Worm (Caenorhabditis elegans) whole organism, L1 larva: Measurements from ENCODE around the gene cpt-3.

Source experiments
- C16A3.4 ChIP-seq: fragments of 150-350 bp; optimal IDR thresholded peaks from 2 replicates; lab custom pipeline; 2014; ENCODE audit warnings: missing biosample characterization, missing genetic modification characterization
- F16B12.6 ChIP-seq: fragments of 150-350 bp; optimal IDR thresholded peaks from 2 replicates; lab custom pipeline; 2014; ENCODE audit warnings: missing biosample characterization, missing genetic modification characterization
- aha-1 ChIP-seq: fragments of 150-350 bp; optimal IDR thresholded peaks from 2 replicates; lab custom pipeline; 2014; ENCODE audit warnings: missing biosample characterization, missing genetic modification characterization
- alr-1 ChIP-seq: fragments of 200-800 bp; sonication (Bioruptor generic); optimal IDR thresholded peaks from 2 replicates; lab custom pipeline; 2018; ENCODE audit warnings: borderline replicate concordance, mild to moderate bottlenecking, missing genetic modification characterization, missing compliant biosample characterization
- aly-2 ChIP-seq: fragments of 150-350 bp; optimal IDR thresholded peaks from 2 replicates; lab custom pipeline; 2014; ENCODE audit warnings: missing biosample characterization, missing genetic modification characterization
- ama-1 ChIP-seq: fragments of 150-350 bp; optimal IDR thresholded peaks from 2 replicates; lab custom pipeline; 2014
- blmp-1 ChIP-seq: fragments of 150-350 bp; optimal IDR thresholded peaks from 2 replicates; lab custom pipeline; 2014; ENCODE audit warnings: missing biosample characterization, missing genetic modification characterization
- ceh-82 ChIP-seq, 3 experiments: fragments of 150-350 bp in 1 of 3; sonication (generic microtip) in 2 of 3; optimal IDR thresholded peaks; 2 replicates each; lab custom pipeline; 2014 to 2017; ENCODE audit warnings: missing biosample characterization in 3 of 3, missing genetic modification characterization in 3 of 3
- dsc-1 ChIP-seq: sonication (generic microtip); optimal IDR thresholded peaks from 2 replicates; lab custom pipeline; 2016; ENCODE audit warnings: mild to moderate bottlenecking, missing genetic modification characterization, missing compliant biosample characterization
- efl-1 ChIP-seq, 4 experiments: fragments of 150-350 bp; optimal IDR thresholded peaks in 3 of 4; peaks in 1 of 4; 1 replicate in 1 of 4; 2 replicates in 3 of 4; lab custom pipeline; 2014; ENCODE audit warnings: missing biosample characterization in 2 of 4, missing genetic modification characterization in 2 of 4, missing genetic modification reagents in 2 of 4
- elt-3 ChIP-seq, 6 experiments: fragments of 150-350 bp in 1 of 6; sonication (generic microtip); optimal IDR thresholded peaks; 2 replicates each; lab custom pipeline; 2017 to 2018; ENCODE audit warnings: missing biosample characterization in 6 of 6, missing genetic modification characterization in 6 of 6, inconsistent platforms in 1 of 6
- ets-5 ChIP-seq: fragments of 200-800 bp; sonication (Bioruptor generic); IDR thresholded peaks from 2 replicates; pipeline ENCODE4 v1.3.6; 2022; ENCODE audit warnings: missing genetic modification characterization, missing compliant biosample characterization
- fkh-10 ChIP-seq: sonication (generic microtip); optimal IDR thresholded peaks from 2 replicates; lab custom pipeline; 2017; ENCODE audit warnings: missing biosample characterization, missing genetic modification reagents, missing genetic modification characterization
- fos-1 ChIP-seq: fragments of 150-350 bp; optimal IDR thresholded peaks from 2 replicates; lab custom pipeline; 2014; ENCODE audit warnings: missing biosample characterization, missing genetic modification characterization
- hlh-17 ChIP-seq: fragments of 200-800 bp; sonication (Bioruptor generic); optimal IDR thresholded peaks from 2 replicates; lab custom pipeline; 2018; ENCODE audit warnings: missing genetic modification characterization, mild to moderate bottlenecking, missing compliant biosample characterization, moderate library complexity, borderline replicate concordance
- hlh-4 ChIP-seq: sonication (generic microtip); optimal IDR thresholded peaks from 2 replicates; lab custom pipeline; 2016; ENCODE audit warnings: mild to moderate bottlenecking, missing genetic modification characterization, missing compliant biosample characterization
- jun-1 ChIP-seq: fragments of 150-350 bp; optimal IDR thresholded peaks from 2 replicates; lab custom pipeline; 2014; ENCODE audit warnings: missing biosample characterization, missing genetic modification reagents, missing genetic modification characterization
- lin-13 ChIP-seq: fragments of 150-350 bp; optimal IDR thresholded peaks from 2 replicates; lab custom pipeline; 2014; ENCODE audit warnings: missing biosample characterization, missing genetic modification reagents, missing genetic modification characterization
- lin-14 ChIP-seq: fragments of 200-800 bp; sonication (Bioruptor generic); optimal IDR thresholded peaks from 2 replicates; lab custom pipeline; 2018; ENCODE audit warnings: mild to moderate bottlenecking, missing genetic modification characterization, moderate library complexity, missing compliant biosample characterization
- lin-35 ChIP-seq, 2 experiments: fragments of 150-350 bp; optimal IDR thresholded peaks; 2 replicates each; lab custom pipeline; 2014; ENCODE audit warnings: missing biosample characterization in 2 of 2, missing genetic modification characterization in 2 of 2, missing genetic modification reagents in 2 of 2
- lin-39 ChIP-seq: fragments of 150-350 bp; optimal IDR thresholded peaks from 2 replicates; lab custom pipeline; 2014; ENCODE audit warnings: missing biosample characterization, missing genetic modification reagents, missing genetic modification characterization
- lir-3 ChIP-seq: sonication (generic microtip); optimal IDR thresholded peaks from 2 replicates; lab custom pipeline; 2016; ENCODE audit warnings: mild to moderate bottlenecking, missing genetic modification characterization, moderate library complexity, missing compliant biosample characterization; ENCODE audit not compliant: poor library complexity
- lsy-2 ChIP-seq, 2 experiments: fragments of 150-350 bp; optimal IDR thresholded peaks; 2 replicates each; lab custom pipeline; 2014; ENCODE audit warnings: missing biosample characterization in 2 of 2, missing genetic modification characterization in 2 of 2
- mep-1 ChIP-seq: fragments of 150-350 bp; optimal IDR thresholded peaks from 2 replicates; lab custom pipeline; 2014; ENCODE audit warnings: missing biosample characterization, missing genetic modification characterization
- nhr-20 ChIP-seq: sonication (generic microtip); optimal IDR thresholded peaks from 2 replicates; lab custom pipeline; 2016; ENCODE audit warnings: mild to moderate bottlenecking, missing genetic modification characterization, missing compliant biosample characterization
- nhr-237 ChIP-seq: fragments of 150-350 bp; optimal IDR thresholded peaks from 2 replicates; lab custom pipeline; 2014; ENCODE audit warnings: missing biosample characterization, missing genetic modification characterization
- nhr-71 ChIP-seq: sonication (generic microtip); optimal IDR thresholded peaks from 2 replicates; lab custom pipeline; 2016; ENCODE audit warnings: mild to moderate bottlenecking, missing genetic modification characterization, moderate library complexity, missing compliant biosample characterization
- nhr-76 ChIP-seq: sonication (generic microtip); optimal IDR thresholded peaks from 2 replicates; lab custom pipeline; 2017; ENCODE audit warnings: missing biosample characterization, missing genetic modification characterization
- nhr-77 ChIP-seq: fragments of 150-350 bp; optimal IDR thresholded peaks from 2 replicates; lab custom pipeline; 2014; ENCODE audit warnings: missing biosample characterization, missing genetic modification characterization
- nhr-85 ChIP-seq: sonication (generic microtip); peaks from one replicate; lab custom pipeline; 2016; ENCODE audit warnings: missing genetic modification characterization, inconsistent platforms, missing compliant biosample characterization
- snpc-4 ChIP-seq: fragments of 150-350 bp; optimal IDR thresholded peaks from 2 replicates; lab custom pipeline; 2014; ENCODE audit warnings: missing biosample characterization, missing genetic modification characterization
- snu-23 ChIP-seq: sonication (generic microtip); optimal IDR thresholded peaks from 2 replicates; lab custom pipeline; 2016; ENCODE audit warnings: missing genetic modification characterization, missing compliant biosample characterization
- sptf-1 ChIP-seq: fragments of 150-350 bp; optimal IDR thresholded peaks from 2 replicates; lab custom pipeline; 2014; ENCODE audit warnings: missing biosample characterization, missing genetic modification characterization
- swsn-7 ChIP-seq: sonication (generic microtip); optimal IDR thresholded peaks from 2 replicates; lab custom pipeline; 2016; ENCODE audit warnings: missing genetic modification characterization, missing compliant biosample characterization
- tbx-2 ChIP-seq: sonication (generic microtip); optimal IDR thresholded peaks from 2 replicates; lab custom pipeline; 2016; ENCODE audit warnings: missing genetic modification characterization, missing compliant biosample characterization
- unc-30 ChIP-seq: sonication (generic microtip); optimal IDR thresholded peaks from 2 replicates; lab custom pipeline; 2017; ENCODE audit warnings: missing biosample characterization, missing genetic modification characterization
- unc-86 ChIP-seq: sonication (generic microtip); optimal IDR thresholded peaks from 2 replicates; lab custom pipeline; 2016; ENCODE audit warnings: missing genetic modification characterization, missing compliant biosample characterization
- vab-15 ChIP-seq: sonication (generic microtip); optimal IDR thresholded peaks from 2 replicates; lab custom pipeline; 2017; ENCODE audit warnings: missing genotype, mild to moderate bottlenecking, missing genetic modification characterization, missing compliant biosample characterization
- zip-4 ChIP-seq: fragments of 200-800 bp; sonication (Bioruptor generic); optimal IDR thresholded peaks from 2 replicates; lab custom pipeline; 2018; ENCODE audit warnings: mild to moderate bottlenecking, missing genetic modification characterization, moderate library complexity, missing compliant biosample characterization

The cpt-3 gene

DNA sequence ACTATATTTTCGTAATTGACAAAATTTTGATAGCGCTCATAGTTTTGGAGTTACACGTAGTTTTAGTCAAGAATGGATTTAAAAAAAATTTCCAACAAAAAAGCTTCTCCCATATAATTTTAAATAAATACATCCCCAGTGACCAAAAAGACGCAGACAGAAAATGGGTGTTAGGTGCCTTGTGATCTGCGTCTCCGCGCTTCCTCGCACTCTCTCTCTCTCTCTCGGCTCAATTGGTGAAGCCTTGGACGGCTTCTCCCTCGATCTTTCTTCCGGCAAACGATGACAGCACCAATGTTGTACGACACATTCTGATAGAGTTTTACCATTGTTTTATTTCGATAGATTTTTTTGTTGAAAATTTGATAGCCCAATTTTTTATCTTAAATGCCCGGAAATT lies 47.4 kb downstream of the cpt-3 start (continued):
- TF ChIP-seq snu-23 (GFP tag; lab: Kevin White, UChicago), result no peak
- no peak for TF ChIP-seq ets-5 (GFP tag; lab: Robert Waterston, UW)
- TF ChIP-seq unc-86 (tag; lab: Kevin White, UChicago), result peak; percentile 6
- TF ChIP-seq hlh-4, result no peak
- TF ChIP-seq nhr-76 (tag; lab: Kevin White, UChicago), result no peak
- TF ChIP-seq nhr-237 (tag; lab: Kevin White, UChicago), result no peak
- no peak for TF ChIP-seq sptf-1 (tag; lab: Kevin White, UChicago)
- TF ChIP-seq alr-1 (tag; lab: Kevin White, UChicago), result no peak
- no peak for TF ChIP-seq swsn-7
- TF ChIP-seq jun-1, result no peak
- TF ChIP-seq lin-14 (GFP tag; lab: Kevin White, UChicago), result peak; percentile 66
- TF ChIP-seq aly-2 (tag; lab: Kevin White, UChicago), result no peak
- no peak for TF ChIP-seq lin-39
- TF ChIP-seq lin-13 (GFP tag; lab: Kevin White, UChicago), result no peak
- peak; percentile 2 for TF ChIP-seq dsc-1 (tag; lab: Kevin White, UChicago)
- peak; percentile 29 for TF ChIP-seq nhr-71
- no peak for TF ChIP-seq lir-3 (tag; lab: Kevin White, UChicago)
- no peak for TF ChIP-seq fkh-10
- no peak for TF ChIP-seq F16B12.6 (tag; lab: Kevin White, UChicago)
- no peak for TF ChIP-seq snpc-4 (tag; lab: Kevin White, UChicago)
- TF ChIP-seq efl-1 (optimal IDR thresholded peaks at IDR 0.05; lab: Kevin White, UChicago), result peak; percentile 30 to 33
- no peak for TF ChIP-seq efl-1 (GFP tag; optimal IDR thresholded peaks at IDR 0.05 in 1 of 2; lab: Kevin White, UChicago)
- no peak for TF ChIP-seq nhr-85 (tag; lab: Kevin White, UChicago)
- TF ChIP-seq aha-1 (tag; lab: Kevin White, UChicago), result no peak
- no peak for TF ChIP-seq tbx-2 (tag; lab: Kevin White, UChicago)
- no peak for TF ChIP-seq elt-3 (tag; optimal IDR thresholded peaks at IDR 0.05; lab: Kevin White, UChicago)
- no peak for TF ChIP-seq hlh-17 (GFP tag; lab: Kevin White, UChicago)
- TF ChIP-seq, all 84 proteins: peak for 10

ce11 chrIII:2132059-2132458 lies 49.4 kb downstream of the cpt-3 start:
- TF ChIP-seq vab-15, result no peak
- peak; percentile 46 to 56 for TF ChIP-seq efl-1 (optimal IDR thresholded peaks at IDR 0.05; lab: Kevin White, UChicago)
- TF ChIP-seq efl-1 (GFP tag; optimal IDR thresholded peaks at IDR 0.05 in 1 of 2; lab: Kevin White, UChicago), result peak in 1 of 2 experiments; percentile 76
- TF ChIP-seq lin-14 (GFP tag; lab: Kevin White, UChicago), result peak; percentile 61
- TF ChIP-seq fos-1, result peak; percentile 8
- peak; percentile 1 for TF ChIP-seq snpc-4 (tag; lab: Kevin White, UChicago)
- peak; percentile 12 for TF ChIP-seq nhr-20
- no peak for TF ChIP-seq nhr-77 (tag; lab: Kevin White, UChicago)
- TF ChIP-seq F16B12.6 (tag; lab: Kevin White, UChicago), result no peak
- TF ChIP-seq zip-4 (GFP tag; lab: Kevin White, UChicago), result no peak
- TF ChIP-seq lin-35 (GFP tag; optimal IDR thresholded peaks at IDR 0.05; lab: Kevin White, UChicago), result peak in 1 of 2 experiments; percentile 19
- peak; percentile 12 for TF ChIP-seq jun-1
- peak in 1 of 6 experiments; percentile 5 for TF ChIP-seq elt-3 (tag; optimal IDR thresholded peaks at IDR 0.05; lab: Kevin White, UChicago)
- TF ChIP-seq snu-23 (GFP tag; lab: Kevin White, UChicago), result peak; percentile 44
- no peak for TF ChIP-seq unc-30
- no peak for TF ChIP-seq lin-39
- TF ChIP-seq C16A3.4 (tag; lab: Kevin White, UChicago), result no peak
- TF ChIP-seq ama-1 (lab: Kevin White, UChicago), result no peak
- no peak for TF ChIP-seq lin-13 (GFP tag; lab: Kevin White, UChicago)
- peak; percentile 36 for TF ChIP-seq dsc-1 (tag; lab: Kevin White, UChicago)
- TF ChIP-seq mep-1 (tag; lab: Kevin White, UChicago), result peak; percentile 16
- peak in 1 of 3 experiments; percentile 17 for TF ChIP-seq ceh-82 (tag; optimal IDR thresholded peaks at IDR 0.05; lab: Kevin White, UChicago)
- TF ChIP-seq blmp-1 (tag; lab: Kevin White, UChicago), result peak; percentile 54
- TF ChIP-seq lsy-2 (tag; optimal IDR thresholded peaks at IDR 0.05; lab: Kevin White, UChicago), result peak; percentile 1 to 43
- peak; percentile 8 for TF ChIP-seq swsn-7
